Worm (Caenorhabditis elegans) whole organism, L4 larva: ENCODE data around the gene grd-5.
A peak's percentile ranks its signal among the peaks of the same experiment; 100 is the strongest.
"Not testable (repeated sequence)": the region's sequence is repeated elsewhere in the genome, so short reads cannot be mapped to it uniquely, and the experiment has no call there.

Source experiments
- F10B5.3 ChIP-seq: sonication (generic microtip); optimal IDR thresholded peaks from 2 replicates; lab custom pipeline; 2016; ENCODE audit warnings: mild to moderate bottlenecking, missing genetic modification characterization, missing compliant biosample characterization
- F26F4.8 ChIP-seq: fragments of 200-800 bp; sonication (Bioruptor generic); conservative IDR thresholded peaks from 2 replicates; pipeline ENCODE4 v1.3.6; 2022; ENCODE audit warnings: missing genetic modification characterization, missing compliant biosample characterization
- F37D6.2 ChIP-seq: sonication (generic microtip); optimal IDR thresholded peaks from 2 replicates; lab custom pipeline; 2016; ENCODE audit warnings: mild to moderate bottlenecking, missing genetic modification characterization, missing compliant biosample characterization
- F49E8.2 ChIP-seq: sonication (generic microtip); optimal IDR thresholded peaks from 2 replicates; lab custom pipeline; 2016; ENCODE audit warnings: missing compliant biosample characterization, mild to moderate bottlenecking, missing genetic modification characterization, borderline replicate concordance
- T26A8.4 ChIP-seq: fragments of 200-800 bp; sonication (Bioruptor generic); IDR thresholded peaks from 2 replicates; pipeline ENCODE4 v1.3.6; 2022; ENCODE audit warnings: missing genetic modification characterization, missing compliant biosample characterization
- Y5F2A.4 ChIP-seq: fragments of 200-800 bp; sonication (Bioruptor generic); optimal IDR thresholded peaks from 2 replicates; lab custom pipeline; 2018; ENCODE audit warnings: mild to moderate bottlenecking, missing genetic modification characterization, missing compliant biosample characterization
- aha-1 ChIP-seq: fragments of 150-350 bp; peaks from one replicate; lab custom pipeline; 2014; ENCODE audit warnings: missing biosample characterization, missing genetic modification characterization
- ceh-44 ChIP-seq: fragments of 200-800 bp; sonication (Bioruptor generic); IDR thresholded peaks from 2 replicates; pipeline ENCODE4 v1.3.6; 2022; ENCODE audit warnings: missing genetic modification reagents, missing genetic modification characterization, missing compliant biosample characterization
- ceh-62 ChIP-seq: sonication (generic microtip); optimal IDR thresholded peaks from 2 replicates; lab custom pipeline; 2017; ENCODE audit warnings: missing biosample characterization, missing genetic modification characterization
- daf-16 ChIP-seq, 3 experiments: sonication (generic microtip); optimal IDR thresholded peaks; 2 replicates each; lab custom pipeline; 2016 to 2017; ENCODE audit warnings: missing genetic modification characterization in 3 of 3, missing genetic modification reagents in 3 of 3, mild to moderate bottlenecking in 2 of 3, missing compliant biosample characterization in 2 of 3, missing biosample characterization in 1 of 3, moderate library complexity in 1 of 3
- daf-19 ChIP-seq: fragments of 200-800 bp; sonication (Bioruptor generic); conservative IDR thresholded peaks from 2 replicates; pipeline ENCODE4 v1.3.6; 2022; ENCODE audit warnings: missing genetic modification characterization, missing compliant biosample characterization
- dmd-6 ChIP-seq: fragments of 200-800 bp; sonication (Bioruptor generic); IDR thresholded peaks from 2 replicates; pipeline ENCODE4 v1.3.6; 2022; ENCODE audit warnings: missing genetic modification reagents, missing genetic modification characterization, missing compliant biosample characterization
- dpl-1 ChIP-seq: fragments of 150-350 bp; optimal IDR thresholded peaks from 2 replicates; lab custom pipeline; 2014; ENCODE audit warnings: missing biosample characterization, missing genetic modification reagents, missing genetic modification characterization
- dve-1 ChIP-seq: sonication (generic microtip); optimal IDR thresholded peaks from 2 replicates; lab custom pipeline; 2017; ENCODE audit warnings: antibody characterized with exemption, mild to moderate bottlenecking, missing genetic modification characterization, missing compliant biosample characterization; ENCODE audit not compliant: insufficient read depth
- egl-27 ChIP-seq: sonication (generic microtip); optimal IDR thresholded peaks from 3 replicates; lab custom pipeline; 2017; ENCODE audit warnings: missing biosample characterization, missing genetic modification reagents, missing genetic modification characterization
- egl-43 ChIP-seq: fragments of 200-800 bp; sonication (Bioruptor generic); IDR thresholded peaks from 2 replicates; pipeline ENCODE4 v1.3.6; 2022; ENCODE audit warnings: missing genetic modification reagents, missing genetic modification characterization, missing compliant biosample characterization
- hif-1 ChIP-seq, 2 experiments: sonication (generic microtip); optimal IDR thresholded peaks; 2 replicates each; lab custom pipeline; 2016 to 2017; ENCODE audit warnings: missing compliant biosample characterization in 2 of 2, missing genetic modification characterization in 2 of 2, missing genetic modification reagents in 2 of 2, missing genotype in 2 of 2, mild to moderate bottlenecking in 1 of 2
- hlh-11 ChIP-seq: fragments of 200-800 bp; sonication (Bioruptor generic); optimal IDR thresholded peaks from 2 replicates; lab custom pipeline; 2018; ENCODE audit warnings: mild to moderate bottlenecking, missing genetic modification characterization, missing compliant biosample characterization
- hmg-1.1 ChIP-seq: fragments of 200-800 bp; sonication (Bioruptor generic); IDR thresholded peaks from 2 replicates; pipeline ENCODE4 v1.3.6; 2022; ENCODE audit warnings: missing genetic modification reagents, missing genetic modification characterization, missing compliant biosample characterization
- lin-39 ChIP-seq: fragments of 150-350 bp; optimal IDR thresholded peaks from 2 replicates; lab custom pipeline; 2014; ENCODE audit warnings: missing biosample characterization, missing genetic modification reagents, missing genetic modification characterization
- lsy-2 ChIP-seq, 2 experiments: fragments of 150-350 bp in 1 of 2; sonication (generic microtip) in 1 of 2; optimal IDR thresholded peaks; 2 replicates each; lab custom pipeline; 2014 to 2017; ENCODE audit warnings: missing biosample characterization in 2 of 2, missing genetic modification characterization in 2 of 2
- mdl-1 ChIP-seq, 2 experiments: fragments of 150-350 bp in 1 of 2; sonication (generic microtip) in 1 of 2; optimal IDR thresholded peaks; 2 replicates each; lab custom pipeline; 2014 to 2017; ENCODE audit warnings: missing biosample characterization in 2 of 2, missing genetic modification characterization in 2 of 2
- mep-1 ChIP-seq: fragments of 150-350 bp; sonication (generic microtip); optimal IDR thresholded peaks from 3 replicates; lab custom pipeline; 2014; ENCODE audit warnings: missing biosample characterization, missing genetic modification characterization
- mes-2 ChIP-seq: sonication (generic microtip); optimal IDR thresholded peaks from 2 replicates; lab custom pipeline; 2016; ENCODE audit warnings: missing genotype, mild to moderate bottlenecking, missing genetic modification characterization, missing compliant biosample characterization; ENCODE audit not compliant: poor library complexity, severe bottlenecking
- nhr-10 ChIP-seq: fragments of 150-350 bp; optimal IDR thresholded peaks from 2 replicates; lab custom pipeline; 2014; ENCODE audit warnings: missing biosample characterization, missing genetic modification characterization
- nhr-102 ChIP-seq: sonication (generic microtip); optimal IDR thresholded peaks from 2 replicates; lab custom pipeline; 2016; ENCODE audit warnings: mild to moderate bottlenecking, missing genetic modification characterization, moderate library complexity, missing compliant biosample characterization
- nhr-6 ChIP-seq: fragments of 150-350 bp; optimal IDR thresholded peaks from 2 replicates; lab custom pipeline; 2014; ENCODE audit warnings: missing biosample characterization, missing genetic modification characterization
- nhr-76 ChIP-seq: fragments of 150-350 bp; optimal IDR thresholded peaks from 2 replicates; lab custom pipeline; 2014; ENCODE audit warnings: missing biosample characterization, missing genetic modification characterization
- pha-4 ChIP-seq, 2 experiments: fragments of 150-350 bp in 1 of 2; fragments of 200-800 bp in 1 of 2; sonication (Bioruptor generic) in 1 of 2; IDR thresholded peaks in 1 of 2; optimal IDR thresholded peaks in 1 of 2; 2 replicates each; pipeline versions ENCODE4 v1.3.6 to Lab custom; 2014 to 2022; ENCODE audit warnings: missing genetic modification characterization in 2 of 2, missing genetic modification reagents in 2 of 2, missing biosample characterization in 1 of 2, missing compliant biosample characterization in 1 of 2
- pqm-1 ChIP-seq: sonication (generic microtip); optimal IDR thresholded peaks from 2 replicates; lab custom pipeline; 2017; ENCODE audit warnings: missing biosample characterization, missing genetic modification characterization
- rbr-2 ChIP-seq: sonication (generic microtip); optimal IDR thresholded peaks from 2 replicates; lab custom pipeline; 2016; ENCODE audit warnings: missing genotype, missing genetic modification characterization, missing compliant biosample characterization
- skn-1 ChIP-seq: fragments of 150-350 bp; optimal IDR thresholded peaks from 2 replicates; lab custom pipeline; 2014; ENCODE audit warnings: missing biosample characterization, missing genetic modification characterization
- tra-1 ChIP-seq: fragments of 200-800 bp; sonication (Bioruptor generic); IDR thresholded peaks from 2 replicates; pipeline ENCODE4 v1.3.6; 2022; ENCODE audit warnings: missing genetic modification reagents, missing genetic modification characterization, missing compliant biosample characterization
- unc-130 ChIP-seq: sonication (generic microtip); optimal IDR thresholded peaks from 2 replicates; lab custom pipeline; 2016; ENCODE audit warnings: missing genetic modification reagents, missing genetic modification characterization, missing compliant biosample characterization
- unc-62 ChIP-seq, 3 experiments: fragments of 150-350 bp in 1 of 3; sonication (generic microtip); optimal IDR thresholded peaks in 2 of 3; peaks in 1 of 3; 1 replicate in 1 of 3; 2 replicates in 2 of 3; lab custom pipeline; 2014 to 2017; ENCODE audit warnings: missing biosample characterization in 3 of 3, missing genetic modification characterization in 3 of 3, missing genetic modification reagents in 3 of 3, missing genotype in 1 of 3

Gene grd-5

DNA sequence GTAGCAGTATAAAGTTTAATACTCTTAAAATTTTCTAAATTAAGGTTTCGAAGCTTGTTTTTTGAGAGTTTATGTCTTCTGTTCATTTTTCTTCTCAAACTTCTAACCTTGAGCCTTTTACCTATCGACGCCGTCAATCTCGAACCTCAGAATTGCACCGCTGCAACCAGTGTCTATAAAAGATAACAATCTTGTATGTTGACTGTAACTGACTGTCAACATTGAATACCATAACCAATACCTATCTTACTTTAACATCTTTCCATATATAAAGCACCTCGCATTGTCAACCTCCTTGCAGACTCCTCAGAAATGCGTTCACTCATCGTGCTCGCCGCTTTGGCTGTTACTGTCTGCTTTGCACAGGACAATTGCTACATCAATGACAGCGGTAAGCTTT lies at the start of gene grd-5:
TSS of gene grd-5 (plus strand) at position 295 of the 400 bp plus-strand sequence.
- TF ChIP-seq aha-1 (tag; lab: Kevin White, UChicago): peak; percentile 79
- TF ChIP-seq mdl-1 (tag; optimal IDR thresholded peaks at IDR 0.05; lab: Kevin White, UChicago): no peak
- TF ChIP-seq ceh-44: no peak

DNA sequence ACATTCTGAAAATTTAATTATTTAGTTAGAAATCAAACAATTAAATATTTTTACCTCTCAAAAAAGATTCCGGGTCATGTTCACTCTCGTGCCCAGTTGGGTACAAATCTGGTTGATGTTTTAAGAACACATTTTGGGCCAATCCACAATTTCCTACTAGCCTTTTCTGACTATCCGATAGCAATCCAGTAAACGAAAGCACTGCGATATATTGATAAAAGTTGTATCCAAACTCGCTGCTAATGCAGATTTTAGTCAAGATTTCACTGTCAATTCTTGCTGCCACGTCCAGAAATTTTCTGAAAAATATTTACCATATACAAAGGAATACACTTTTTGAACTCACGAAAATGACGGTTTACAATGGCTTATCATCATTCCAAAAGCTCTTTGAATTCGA lies 49.7 kb upstream of the grd-5 start:
- no peak for TF ChIP-seq F26F4.8 (GFP tag; lab: Robert Waterston, UW)
- TF ChIP-seq nhr-10: no peak
- TF ChIP-seq lsy-2 (tag; optimal IDR thresholded peaks at IDR 0.05; lab: Kevin White, UChicago): no peak
- TF ChIP-seq unc-62 (GFP tag; optimal IDR thresholded peaks at IDR 0.05 in 1 of 2; lab: Kevin White, UChicago): peak in 1 of 2 experiments; percentile 91
- no peak for TF ChIP-seq unc-62 (tag; optimal IDR thresholded peaks at IDR 0.05; lab: Kevin White, UChicago)
- no peak for TF ChIP-seq F37D6.2 (tag; lab: Kevin White, UChicago)
- no peak for TF ChIP-seq hif-1 (tag; optimal IDR thresholded peaks at IDR 0.05; lab: Kevin White, UChicago)
- TF ChIP-seq, all 104 proteins: peak for 1

DNA sequence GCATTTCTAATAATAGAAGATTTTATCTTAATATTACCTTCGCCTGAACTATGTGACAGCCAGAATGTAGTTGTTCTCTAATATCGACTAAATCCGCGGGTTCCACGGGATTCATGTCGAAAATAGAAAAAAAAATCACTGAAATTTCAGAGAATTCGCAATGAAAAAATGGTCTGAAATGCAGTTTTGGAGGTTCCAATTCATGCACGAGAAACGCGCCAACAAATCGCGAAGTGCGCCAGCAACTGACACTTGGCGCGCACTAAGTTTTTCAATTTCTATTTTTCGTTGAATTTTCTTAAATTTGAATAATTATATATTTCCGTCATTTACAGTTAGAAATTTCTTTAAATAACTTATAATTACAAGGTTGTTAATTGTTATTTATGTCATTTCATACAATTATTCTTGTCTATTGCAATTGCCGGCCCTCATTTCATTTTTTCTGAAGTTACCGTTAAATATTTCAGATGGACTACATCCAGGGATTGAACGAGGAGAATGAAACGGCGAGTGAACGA lies 48.9 kb upstream of the grd-5 start, which contains the start of the genes F25G6.9 and symk-1:
TSS of gene F25G6.9 (minus strand) at position 160 of the 521 bp plus-strand sequence.
TSS of gene symk-1 (plus strand) at position 471 of the 521 bp plus-strand sequence.
- TF ChIP-seq lin-39 (tag; lab: Kevin White, UChicago) (no peak), F49E8.2 (tag; lab: Kevin White, UChicago) (peak; percentile 6), tra-1 (GFP tag; lab: Robert Waterston, UW) (0 out of 2 replicates have a peak, but pooled peaks have one; percentile 14), F10B5.3 (tag; lab: Kevin White, UChicago) (peak; percentile 39), daf-19 (GFP tag; lab: Robert Waterston, UW) (no peak), hlh-11 (tag; lab: Kevin White, UChicago) (peak; percentile 51), nhr-6 (tag; lab: Kevin White, UChicago) (peak; percentile 35), pha-4 (GFP tag; IDR thresholded peaks at IDR 0.05; lab: Robert Waterston, UW) (no peak), pha-4 (tag; optimal IDR thresholded peaks at IDR 0.05; lab: Kevin White, UChicago) (no peak), T26A8.4 (GFP tag; lab: Robert Waterston, UW) (no peak), hmg-1.1 (peak; percentile 70), ceh-62 (no peak), aha-1 (tag; lab: Kevin White, UChicago) (no peak), daf-16 (GFP tag; optimal IDR thresholded peaks at IDR 0.05; lab: Kevin White, UChicago) (no peak), daf-16 (tag; optimal IDR thresholded peaks at IDR 0.05; lab: Kevin White, UChicago) (no peak), nhr-10 (no peak), rbr-2 (tag; lab: Kevin White, UChicago) (no peak), skn-1 (tag; lab: Kevin White, UChicago) (no peak), pqm-1 (tag; lab: Kevin White, UChicago) (no peak), mep-1 (tag; lab: Kevin White, UChicago) (no peak), nhr-76 (tag; lab: Kevin White, UChicago) (no peak), unc-130 (GFP tag; lab: Kevin White, UChicago) (no peak), egl-27 (tag; lab: Kevin White, UChicago) (no peak), dve-1 (tag; lab: Kevin White, UChicago) (peak; percentile 54), mes-2 (tag; lab: Kevin White, UChicago) (peak; percentile 67), mdl-1 (tag; optimal IDR thresholded peaks at IDR 0.05; lab: Kevin White, UChicago) (no peak), dpl-1 (peak; percentile 63), dmd-6 (GFP tag; lab: Robert Waterston, UW) (peak; percentile 46), nhr-102 (tag; lab: Kevin White, UChicago) (peak; percentile 60)

DNA sequence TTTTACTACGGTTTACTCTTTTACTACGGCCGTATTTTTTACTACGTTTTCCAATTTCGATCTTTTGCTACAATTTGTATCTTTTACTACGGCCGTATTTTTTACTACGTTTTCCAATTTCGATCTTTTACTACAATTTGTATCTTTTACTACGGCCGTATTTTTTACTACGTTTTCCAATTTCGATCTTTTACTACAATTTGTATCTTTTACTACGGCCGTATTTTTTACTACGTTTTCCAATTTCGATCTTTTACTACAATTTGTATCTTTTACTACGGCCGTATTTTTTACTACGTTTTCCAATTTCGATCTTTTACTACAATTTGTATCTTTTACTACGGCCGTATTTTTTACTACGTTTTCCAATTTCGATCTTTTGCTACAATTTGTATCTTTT lies 44.1 kb upstream of the grd-5 start, which contains the start of gene F25G6.1:
TSS of gene F25G6.1 (plus strand) at position 301 of the 400 bp plus-strand sequence.
- TF ChIP-seq F37D6.2 (tag; lab: Kevin White, UChicago); egl-43; Y5F2A.4 (GFP tag; lab: Kevin White, UChicago): not testable (repeated sequence)
- TF ChIP-seq, all 104 proteins: peak for 0; not testable (repeated sequence) for 104
